Fruit fly (Drosophila melanogaster) whole organism, adult: ENCODE measurements around the gene CG42823.

Experiments
- CG11617 ChIP-seq: fragments of 200-800 bp; sonication (Bioruptor generic); optimal IDR thresholded peaks from 2 replicates; lab custom pipeline; 2017; ENCODE audit warnings: mild to moderate bottlenecking, missing biosample characterization, missing genetic modification reagents, missing genetic modification characterization
- CG12768 ChIP-seq: fragments of 200-800 bp; sonication (Bioruptor generic); optimal IDR thresholded peaks from 2 replicates; lab custom pipeline; 2017; ENCODE audit warnings: missing biosample characterization, missing genetic modification characterization, mild to moderate bottlenecking, moderate library complexity, missing genetic modification reagents
- CG14711 ChIP-seq: fragments of 200-800 bp; sonication (Bioruptor generic); optimal IDR thresholded peaks from 2 replicates; lab custom pipeline; 2018; ENCODE audit warnings: missing biosample characterization, mild to moderate bottlenecking, missing genetic modification characterization, moderate library complexity
- CG33017 ChIP-seq: fragments of 200-800 bp; sonication (Bioruptor generic); optimal IDR thresholded peaks from 2 replicates; lab custom pipeline; 2018; ENCODE audit warnings: missing biosample characterization, mild to moderate bottlenecking, missing genetic modification characterization, moderate library complexity
- CG7045 ChIP-seq: fragments of 200-800 bp; sonication (Bioruptor generic); optimal IDR thresholded peaks from 2 replicates; lab custom pipeline; 2017; ENCODE audit warnings: missing biosample characterization, mild to moderate bottlenecking, missing genetic modification characterization
- CG7101 ChIP-seq: fragments of 200-800 bp; sonication (Bioruptor generic); optimal IDR thresholded peaks from 2 replicates; lab custom pipeline; 2018; ENCODE audit warnings: missing biosample characterization, mild to moderate bottlenecking, missing genetic modification characterization, moderate library complexity
- Clk ChIP-seq: fragments of 200-800 bp; sonication (Bioruptor generic); optimal IDR thresholded peaks from 2 replicates; lab custom pipeline; 2017; ENCODE audit warnings: missing biosample characterization, missing genetic modification characterization
- Crg-1 ChIP-seq: fragments of 200-800 bp; sonication (Bioruptor generic); optimal IDR thresholded peaks from 2 replicates; lab custom pipeline; 2016; ENCODE audit warnings: missing biosample characterization, missing genetic modification characterization
- Hr96 ChIP-seq: fragments of 200-800 bp; sonication (Bioruptor generic); optimal IDR thresholded peaks from 2 replicates; lab custom pipeline; 2016; ENCODE audit warnings: missing biosample characterization, missing genetic modification characterization
- bab1 ChIP-seq: fragments of 200-800 bp; sonication (Bioruptor generic); optimal IDR thresholded peaks from 3 replicates; lab custom pipeline; 2019; ENCODE audit warnings: missing biosample characterization, mild to moderate bottlenecking, missing genetic modification characterization, moderate library complexity
- cnc ChIP-seq, 2 experiments: fragments of >200 bp; optimal IDR thresholded peaks; 2 replicates each; lab custom pipeline; 2017
- kay ChIP-seq: fragments of 200-800 bp; sonication (Bioruptor generic); peaks from one replicate; lab custom pipeline; 2016; ENCODE audit warnings: missing biosample characterization, missing genetic modification characterization, borderline replicate concordance
- ovo ChIP-seq: fragments of 200-800 bp; sonication (Bioruptor generic); optimal IDR thresholded peaks from 2 replicates; lab custom pipeline; 2016; ENCODE audit warnings: missing biosample characterization, missing genetic modification characterization
- tj ChIP-seq: fragments of 200-800 bp; sonication (Bioruptor generic); optimal IDR thresholded peaks from 3 replicates; lab custom pipeline; 2017; ENCODE audit warnings: missing biosample characterization, mild to moderate bottlenecking, missing genetic modification characterization, moderate library complexity

dm6 chr3R:17359370-17359769, 45.5 kb downstream of the CG42823 start:
- no peak for TF ChIP-seq ovo (GFP tag; lab: Kevin White, UChicago)
- TF ChIP-seq kay: no peak
- no peak for TF ChIP-seq Crg-1
- TF ChIP-seq CG7045 (GFP tag; lab: Kevin White, UChicago): no peak
- TF ChIP-seq CG14711 (tag; lab: Kevin White, UChicago): no peak
- TF ChIP-seq bab1 (GFP tag; lab: Kevin White, UChicago): no peak
- TF ChIP-seq Hr96 (GFP tag; lab: Kevin White, UChicago): no peak
- TF ChIP-seq CG12768 (GFP tag; lab: Kevin White, UChicago): no peak
- no peak for TF ChIP-seq CG33017 (tag; lab: Kevin White, UChicago)
- TF ChIP-seq cnc (optimal IDR thresholded peaks at IDR 0.05; lab: Kevin White, UChicago): no peak
- TF ChIP-seq CG7101 (tag; lab: Kevin White, UChicago): no peak
- no peak for TF ChIP-seq tj (GFP tag; lab: Kevin White, UChicago)
- TF ChIP-seq CG11617: no peak
- no peak for TF ChIP-seq Clk (GFP tag; lab: Kevin White, UChicago)
